Worm (Caenorhabditis elegans) whole organism, L4/young adult: ENCODE data around the gene rle-1.

Experiments used
- W03F9.2 ChIP-seq: fragments of 150-350 bp; optimal IDR thresholded peaks from 2 replicates; lab custom pipeline; 2014; ENCODE audit warnings: missing biosample characterization, missing genetic modification characterization
- dao-5 ChIP-seq: sonication (generic microtip); optimal IDR thresholded peaks from 2 replicates; lab custom pipeline; 2016; ENCODE audit warnings: missing genotype, missing genetic modification characterization, moderate library complexity, missing compliant biosample characterization
- him-1 ChIP-seq: sonication (generic microtip); optimal IDR thresholded peaks from 2 replicates; lab custom pipeline; 2016; ENCODE audit warnings: missing genotype, missing genetic modification reagents, missing genetic modification characterization, missing compliant biosample characterization

The rle-1 gene

ce11 chrIII:10935944-10936343, at the start of gene rle-1:
rle-1 (plus strand) TSS chrIII:10936244.
- no peak for TF ChIP-seq dao-5 (tag; lab: Kevin White, UChicago)
- no peak for TF ChIP-seq him-1 (tag; lab: Kevin White, UChicago)
- no peak for TF ChIP-seq W03F9.2 (tag; lab: Kevin White, UChicago)

- no peak for TF ChIP-seq W03F9.2 (tag; lab: Kevin White, UChicago)
Measured at ce11 chrIII:10888824-10889223, 47.2 kb upstream of the rle-1 start.

ce11 chrIII:10894220-10894619, 41.8 kb upstream of the rle-1 start, which contains the start of gene fbxb-87:
fbxb-87 (plus strand) TSS chrIII:10894520.
- TF ChIP-seq him-1 (tag; lab: Kevin White, UChicago) (no peak), W03F9.2 (tag; lab: Kevin White, UChicago) (no peak), dao-5 (tag; lab: Kevin White, UChicago) (no peak)

- TF ChIP-seq him-1 (tag; lab: Kevin White, UChicago) (no peak), W03F9.2 (tag; lab: Kevin White, UChicago) (peak; percentile 38)
Measured at ce11 chrIII:10895817-10896413, 40.1 kb upstream of the rle-1 start, which contains the start of gene com-1. com-1 (plus strand) TSS chrIII:10896363.

- TF ChIP-seq him-1 (tag; lab: Kevin White, UChicago) (no peak), W03F9.2 (tag; lab: Kevin White, UChicago) (no peak), dao-5 (tag; lab: Kevin White, UChicago) (no peak)
Measured at ce11 chrIII:10902341-10902740, 33.7 kb upstream of the rle-1 start, which contains the start of gene unc-119. unc-119 (plus strand) TSS chrIII:10902641.

ce11 chrIII:10903009-10903609, 32.9 kb upstream of the rle-1 start:
- TF ChIP-seq dao-5 (tag; lab: Kevin White, UChicago) (no peak), W03F9.2 (tag; lab: Kevin White, UChicago) (no peak), him-1 (tag; lab: Kevin White, UChicago) (no peak)

ce11 chrIII:10904320-10904961, 31.6 kb upstream of the rle-1 start:
- TF ChIP-seq him-1 (tag; lab: Kevin White, UChicago) (no peak), W03F9.2 (tag; lab: Kevin White, UChicago) (no peak), dao-5 (tag; lab: Kevin White, UChicago) (no peak)

ce11 chrIII:10905112-10905511, 30.9 kb upstream of the rle-1 start:
- no peak for TF ChIP-seq him-1 (tag; lab: Kevin White, UChicago)
- no peak for TF ChIP-seq W03F9.2 (tag; lab: Kevin White, UChicago)
- TF ChIP-seq dao-5 (tag; lab: Kevin White, UChicago) = no peak

- TF ChIP-seq W03F9.2 (tag; lab: Kevin White, UChicago) = no peak
Measured at ce11 chrIII:10906325-10906724, 29.7 kb upstream of the rle-1 start.

- no peak for TF ChIP-seq him-1 (tag; lab: Kevin White, UChicago)
- TF ChIP-seq W03F9.2 (tag; lab: Kevin White, UChicago) = no peak
- TF ChIP-seq dao-5 (tag; lab: Kevin White, UChicago) = no peak
Measured at ce11 chrIII:10907678-10908217, 28.3 kb upstream of the rle-1 start.

- no peak for TF ChIP-seq W03F9.2 (tag; lab: Kevin White, UChicago)
- TF ChIP-seq him-1 (tag; lab: Kevin White, UChicago) = no peak
Measured at ce11 chrIII:10908543-10908942, 27.5 kb upstream of the rle-1 start.

- TF ChIP-seq W03F9.2 (tag; lab: Kevin White, UChicago) (no peak), dao-5 (tag; lab: Kevin White, UChicago) (no peak), him-1 (tag; lab: Kevin White, UChicago) (no peak)
Measured at ce11 chrIII:10909166-10909565, 26.9 kb upstream of the rle-1 start.

ce11 chrIII:10911160-10911559, 24.9 kb upstream of the rle-1 start, which contains the start of gene cut-6:
cut-6 (plus strand) TSS chrIII:10911460.
- TF ChIP-seq W03F9.2 (tag; lab: Kevin White, UChicago) = no peak
- no peak for TF ChIP-seq him-1 (tag; lab: Kevin White, UChicago)
- no peak for TF ChIP-seq dao-5 (tag; lab: Kevin White, UChicago)
